Fruit fly (Drosophila melanogaster) whole organism, embryonic: ENCODE results near the gene Pex10.
A peak's percentile ranks its signal among the peaks of the same experiment; 100 is the strongest.

Source experiments
- Atf-2 ChIP-seq: fragments of 200-800 bp; sonication (Bioruptor generic); optimal IDR thresholded peaks from 2 replicates; lab custom pipeline; 2016; ENCODE audit warnings: missing biosample characterization, missing genetic modification characterization
- BEAF-32 ChIP-seq: fragments of 200-800 bp; sonication (Bioruptor generic); optimal IDR thresholded peaks from 3 replicates; lab custom pipeline; 2017; ENCODE audit warnings: missing biosample characterization, missing genetic modification characterization, mild to moderate bottlenecking, moderate library complexity, missing genetic modification reagents
- CG12155 ChIP-seq: fragments of 200-800 bp; sonication (Bioruptor generic); optimal IDR thresholded peaks from 3 replicates; lab custom pipeline; 2016; ENCODE audit warnings: missing biosample characterization, missing genetic modification characterization
- CG13296 ChIP-seq: fragments of 200-800 bp; sonication (Bioruptor generic); optimal IDR thresholded peaks from 3 replicates; lab custom pipeline; 2018; ENCODE audit warnings: missing biosample characterization, mild to moderate bottlenecking, missing genetic modification characterization
- CG14710 ChIP-seq: fragments of 200-800 bp; sonication (Bioruptor generic); optimal IDR thresholded peaks from 3 replicates; lab custom pipeline; 2019; ENCODE audit warnings: missing biosample characterization, mild to moderate bottlenecking, missing genetic modification characterization, moderate library complexity
- CG17361 ChIP-seq: fragments of 200-800 bp; sonication (Bioruptor generic); IDR thresholded peaks from 3 replicates; pipeline ENCODE4 v1.3.6; 2022; ENCODE audit warnings: missing biosample characterization, missing genetic modification characterization
- CG17568 ChIP-seq: fragments of 200-800 bp; sonication (Bioruptor generic); optimal IDR thresholded peaks from 2 replicates; lab custom pipeline; 2018; ENCODE audit warnings: missing biosample characterization, mild to moderate bottlenecking, missing genetic modification characterization, moderate library complexity
- CG18262 ChIP-seq: fragments of 200-800 bp; optimal IDR thresholded peaks from 3 replicates; lab custom pipeline; 2019; ENCODE audit warnings: missing biosample characterization, mild to moderate bottlenecking, missing genetic modification characterization, moderate library complexity
- CG18599 ChIP-seq: fragments of 200-800 bp; sonication (Bioruptor generic); optimal IDR thresholded peaks from 3 replicates; lab custom pipeline; 2017; ENCODE audit warnings: missing biosample characterization, missing genetic modification characterization, mild to moderate bottlenecking, moderate library complexity, missing genetic modification reagents
- CG33557 ChIP-seq: fragments of 200-800 bp; sonication (Bioruptor generic); optimal IDR thresholded peaks from 2 replicates; lab custom pipeline; 2019; ENCODE audit warnings: missing biosample characterization, mild to moderate bottlenecking, missing genetic modification characterization, moderate library complexity
- CG34376 ChIP-seq: fragments of 200-800 bp; sonication (Bioruptor generic); optimal IDR thresholded peaks from 2 replicates; lab custom pipeline; 2018; ENCODE audit warnings: missing biosample characterization, mild to moderate bottlenecking, missing genetic modification characterization
- CG6683 ChIP-seq: fragments of 200-800 bp; sonication (Bioruptor generic); optimal IDR thresholded peaks from 2 replicates; lab custom pipeline; 2017; ENCODE audit warnings: missing biosample characterization, mild to moderate bottlenecking, missing genetic modification characterization, missing genetic modification reagents
- CG8290 ChIP-seq, 3 experiments: fragments of 200-800 bp; sonication (Bioruptor generic); optimal IDR thresholded peaks; 2 replicates each; lab custom pipeline; 2016 to 2019; ENCODE audit warnings: missing biosample characterization in 3 of 3, missing genetic modification characterization in 3 of 3, mild to moderate bottlenecking in 2 of 3, moderate library complexity in 1 of 3
- CG9437 ChIP-seq: fragments of 200-800 bp; sonication (Bioruptor generic); optimal IDR thresholded peaks from 2 replicates; lab custom pipeline; 2018; ENCODE audit warnings: missing biosample characterization, mild to moderate bottlenecking, missing genetic modification characterization
- Chrac-16 ChIP-seq: fragments of 200-800 bp; sonication (Bioruptor generic); optimal IDR thresholded peaks from 3 replicates; lab custom pipeline; 2016; ENCODE audit warnings: missing biosample characterization, missing genetic modification characterization
- Dp ChIP-seq: fragments of 200-800 bp; sonication (Bioruptor generic); optimal IDR thresholded peaks from 2 replicates; lab custom pipeline; 2018; ENCODE audit warnings: missing biosample characterization, mild to moderate bottlenecking, missing genetic modification characterization, moderate library complexity
- Dref ChIP-seq: fragments of 200-800 bp; sonication (Bioruptor generic); IDR thresholded peaks from 2 replicates; pipeline ENCODE4 v1.3.6; 2022; ENCODE audit warnings: missing biosample characterization, missing genetic modification characterization
- Fer1 ChIP-seq: fragments of 200-800 bp; sonication (Bioruptor generic); optimal IDR thresholded peaks from 2 replicates; lab custom pipeline; 2017; ENCODE audit warnings: missing biosample characterization, mild to moderate bottlenecking, missing genetic modification characterization
- Lim3 ChIP-seq: fragments of 200-800 bp; sonication (Bioruptor generic); IDR thresholded peaks from 2 replicates; pipeline ENCODE4 v1.3.6; 2022; ENCODE audit warnings: missing biosample characterization, missing genetic modification characterization
- MTF-1 ChIP-seq: fragments of 200-800 bp; sonication (Bioruptor generic); optimal IDR thresholded peaks from 2 replicates; lab custom pipeline; 2018; ENCODE audit warnings: missing biosample characterization, mild to moderate bottlenecking, missing genetic modification characterization, borderline replicate concordance
- NC2β ChIP-seq: fragments of 200-800 bp; sonication (Bioruptor generic); optimal IDR thresholded peaks from 2 replicates; lab custom pipeline; 2016; ENCODE audit warnings: missing biosample characterization, missing genetic modification characterization
- Neu2 ChIP-seq: fragments of 200-800 bp; sonication (Bioruptor generic); optimal IDR thresholded peaks from 3 replicates; lab custom pipeline; 2016; ENCODE audit warnings: missing biosample characterization, missing genetic modification characterization, borderline replicate concordance
- Nf-YC ChIP-seq: fragments of 200-800 bp; optimal IDR thresholded peaks from 3 replicates; lab custom pipeline; 2019; ENCODE audit warnings: missing biosample characterization, mild to moderate bottlenecking, missing genetic modification characterization, moderate library complexity
- Optix ChIP-seq: fragments of 200-800 bp; sonication (Bioruptor generic); IDR thresholded peaks from 3 replicates; pipeline ENCODE4 v1.3.6; 2022; ENCODE audit warnings: missing biosample characterization, missing genetic modification characterization
- Side ChIP-seq: fragments of 200-800 bp; sonication (Bioruptor generic); optimal IDR thresholded peaks from 2 replicates; lab custom pipeline; 2016; ENCODE audit warnings: missing biosample characterization, missing genetic modification characterization
- Sry-β ChIP-seq: fragments of 200-800 bp; sonication (Bioruptor generic); optimal IDR thresholded peaks from 2 replicates; lab custom pipeline; 2018; ENCODE audit warnings: missing biosample characterization, mild to moderate bottlenecking, missing genetic modification characterization, moderate library complexity
- Taf1 ChIP-seq: fragments of 200-800 bp; sonication (Bioruptor generic); IDR thresholded peaks from 2 replicates; pipeline ENCODE4 v1.3.6; 2022; ENCODE audit warnings: missing biosample characterization, missing genetic modification characterization
- ap ChIP-seq: fragments of 200-800 bp; sonication (Bioruptor generic); IDR thresholded peaks from 2 replicates; pipeline ENCODE4 v1.3.6; 2022; ENCODE audit warnings: missing biosample characterization, missing genetic modification characterization
- ara ChIP-seq: fragments of 200-800 bp; sonication (Bioruptor generic); IDR thresholded peaks from 2 replicates; pipeline ENCODE4 v1.3.6; 2022; ENCODE audit warnings: missing biosample characterization, missing genetic modification characterization
- ato ChIP-seq: fragments of 200-800 bp; sonication (Bioruptor generic); IDR thresholded peaks from 2 replicates; pipeline ENCODE4 v1.3.6; 2022; ENCODE audit warnings: missing biosample characterization, missing genetic modification characterization; ENCODE audit not compliant: partially characterized antibody
- caup ChIP-seq: fragments of 200-800 bp; sonication (Bioruptor generic); optimal IDR thresholded peaks from 3 replicates; lab custom pipeline; 2017; ENCODE audit warnings: missing biosample characterization, mild to moderate bottlenecking, missing genetic modification characterization, moderate library complexity; ENCODE audit not compliant: severe bottlenecking
- disco-r ChIP-seq: fragments of 200-800 bp; sonication (Bioruptor generic); optimal IDR thresholded peaks from 2 replicates; lab custom pipeline; 2016; ENCODE audit warnings: missing biosample characterization, missing genetic modification characterization
- fd64A ChIP-seq: fragments of 200-800 bp; sonication (Bioruptor generic); optimal IDR thresholded peaks from 3 replicates; lab custom pipeline; 2018; ENCODE audit warnings: missing biosample characterization, mild to moderate bottlenecking, missing genetic modification characterization
- fru ChIP-seq: fragments of >200 bp; optimal IDR thresholded peaks from 2 replicates; lab custom pipeline; 2017
- ftz-f1 ChIP-seq: fragments of 200-800 bp; sonication (Bioruptor generic); optimal IDR thresholded peaks from 2 replicates; lab custom pipeline; 2016; ENCODE audit warnings: missing biosample characterization, missing genetic modification characterization
- gsb-n ChIP-seq: fragments of 200-800 bp; sonication (Bioruptor generic); optimal IDR thresholded peaks from 3 replicates; lab custom pipeline; 2018; ENCODE audit warnings: missing biosample characterization, mild to moderate bottlenecking, missing genetic modification characterization
- ind ChIP-seq: fragments of 200-800 bp; sonication (Bioruptor generic); optimal IDR thresholded peaks from 3 replicates; lab custom pipeline; 2016; ENCODE audit warnings: missing biosample characterization, missing genetic modification characterization
- ken ChIP-seq: fragments of 200-800 bp; sonication (Bioruptor generic); IDR thresholded peaks from 3 replicates; pipeline ENCODE4 v1.3.6; 2022; ENCODE audit warnings: missing biosample characterization, missing genetic modification characterization
- lbe ChIP-seq: fragments of 200-800 bp; sonication (Bioruptor generic); optimal IDR thresholded peaks from 2 replicates; lab custom pipeline; 2016; ENCODE audit warnings: missing biosample characterization, mild to moderate bottlenecking, missing genetic modification characterization
- nau ChIP-seq: fragments of 200-800 bp; sonication (Bioruptor generic); optimal IDR thresholded peaks from 3 replicates; lab custom pipeline; 2017; ENCODE audit warnings: missing biosample characterization, mild to moderate bottlenecking, missing genetic modification characterization, missing genetic modification reagents
- nom ChIP-seq: fragments of 200-800 bp; sonication (Bioruptor generic); optimal IDR thresholded peaks from 2 replicates; lab custom pipeline; 2017; ENCODE audit warnings: missing biosample characterization, missing genetic modification characterization, mild to moderate bottlenecking, moderate library complexity, missing genetic modification reagents
- pb ChIP-seq: fragments of 200-800 bp; sonication (Bioruptor generic); optimal IDR thresholded peaks from 3 replicates; lab custom pipeline; 2016; ENCODE audit warnings: missing biosample characterization, missing genetic modification characterization
- repo ChIP-seq: fragments of 200-800 bp; sonication (Bioruptor generic); optimal IDR thresholded peaks from 2 replicates; lab custom pipeline; 2016; ENCODE audit warnings: missing biosample characterization, missing genetic modification characterization
- sisA ChIP-seq: fragments of 200-800 bp; sonication (Bioruptor generic); IDR thresholded peaks from 2 replicates; pipeline ENCODE4 v1.3.6; 2022; ENCODE audit warnings: missing biosample characterization, missing genetic modification characterization
- sna ChIP-seq: fragments of 200-800 bp; sonication (Bioruptor generic); IDR thresholded peaks from 2 replicates; pipeline ENCODE4 v1.3.6; 2022; ENCODE audit warnings: missing biosample characterization, missing genetic modification characterization; ENCODE audit not compliant: partially characterized antibody
- ssp ChIP-seq: fragments of 200-800 bp; sonication (Bioruptor generic); IDR thresholded peaks from 2 replicates; pipeline ENCODE4 v1.3.6; 2022; ENCODE audit warnings: missing biosample characterization, missing genetic modification characterization
- tgo ChIP-seq: fragments of 200-800 bp; sonication (Bioruptor generic); IDR thresholded peaks from 3 replicates; pipeline ENCODE4 v1.3.6; 2022; ENCODE audit warnings: missing biosample characterization, missing genetic modification characterization
- vnd ChIP-seq: fragments of 200-800 bp; sonication (Bioruptor generic); IDR thresholded peaks from 3 replicates; pipeline ENCODE4 v1.3.6; 2022; ENCODE audit warnings: missing biosample characterization, missing genetic modification characterization; ENCODE audit not compliant: partially characterized antibody
- zen2 ChIP-seq: fragments of 200-800 bp; sonication (Bioruptor generic); IDR thresholded peaks from 3 replicates; pipeline ENCODE4 v1.3.6; 2022; ENCODE audit warnings: missing biosample characterization, missing genetic modification characterization; ENCODE audit not compliant: partially characterized antibody

Gene Pex10

DNA sequence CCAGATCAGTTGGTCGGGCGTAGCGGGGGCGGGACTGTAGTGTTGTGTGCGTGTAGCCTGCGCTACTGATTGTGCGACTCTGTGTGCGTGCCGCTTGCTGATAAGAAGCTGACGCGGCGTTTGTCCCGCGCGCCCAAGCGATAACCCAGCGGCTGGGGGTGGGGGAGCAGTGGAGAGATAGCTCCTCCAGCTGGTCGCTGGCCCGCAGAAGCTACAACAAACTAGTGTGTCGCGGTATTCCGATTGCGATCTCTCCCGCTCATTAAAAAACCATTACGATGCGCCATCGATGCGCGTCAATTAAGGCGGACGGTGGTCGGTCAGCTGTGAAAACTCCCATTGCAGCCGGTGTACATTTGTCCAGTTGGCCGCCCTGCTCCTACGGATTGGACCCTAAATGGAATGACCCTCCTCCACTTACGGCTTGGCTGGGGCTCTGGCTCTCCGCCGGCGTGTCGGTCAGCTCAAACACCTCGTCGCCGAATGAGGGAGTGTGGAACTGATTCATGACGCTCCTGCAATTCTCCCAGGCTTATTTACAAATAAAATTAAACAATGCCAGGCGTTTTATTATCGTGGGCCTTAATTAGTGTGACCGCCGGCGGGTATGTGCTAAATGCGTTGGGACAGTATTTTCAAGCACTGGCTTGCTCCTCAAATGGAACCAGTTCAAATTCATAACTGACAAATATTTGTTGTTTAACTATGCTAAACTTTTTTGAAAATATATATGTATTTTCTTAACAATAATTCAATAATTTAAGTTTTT, 44.2 kb downstream of the Pex10 start, which contains the start of gene CG12104 (continued):
- no peak for TF ChIP-seq Chrac-16 (GFP tag; lab: Kevin White, UChicago)
- TF ChIP-seq gsb-n (tag; lab: Kevin White, UChicago) = peak; percentile 44
- TF ChIP-seq CG33557 (GFP tag; lab: Kevin White, UChicago) = peak; percentile 64
- TF ChIP-seq Lim3 (GFP tag; lab: Robert Waterston, UW) = no peak
- no peak for TF ChIP-seq ftz-f1 (GFP tag; lab: Kevin White, UChicago)
- no peak for TF ChIP-seq ap
- TF ChIP-seq repo = no peak
- TF ChIP-seq Taf1 (GFP tag; lab: Robert Waterston, UW) = no peak
- no peak for TF ChIP-seq fru (lab: Kevin White, UChicago)
- TF ChIP-seq fd64A (GFP tag; lab: Kevin White, UChicago) = no peak
- no peak for TF ChIP-seq tgo (GFP tag; lab: Robert Waterston, UW)
- no peak for TF ChIP-seq MTF-1 (GFP tag; lab: Kevin White, UChicago)
- TF ChIP-seq CG18262 (tag; lab: Kevin White, UChicago) = peak; percentile 16
- no peak for TF ChIP-seq Side (GFP tag; lab: Kevin White, UChicago)
- TF ChIP-seq lbe (GFP tag; lab: Kevin White, UChicago) = no peak
- no peak for TF ChIP-seq ato (GFP tag; lab: Robert Waterston, UW)
- TF ChIP-seq Fer1 (GFP tag; lab: Kevin White, UChicago) = peak; percentile 15
- TF ChIP-seq CG8290 (GFP tag; optimal IDR thresholded peaks at IDR 0.05; lab: Kevin White, UChicago) = no peak
- TF ChIP-seq CG8290 (tag; optimal IDR thresholded peaks at IDR 0.05; lab: Kevin White, UChicago) = peak in 1 of 2 experiments; percentile 13
- TF ChIP-seq CG17568 (GFP tag; lab: Kevin White, UChicago) = no peak
- no peak for TF ChIP-seq ssp (GFP tag; lab: Robert Waterston, UW)
- TF ChIP-seq Neu2 = no peak
- peak; percentile 12 for TF ChIP-seq BEAF-32 (GFP tag; lab: Kevin White, UChicago)
- peak; percentile 35; the same call in 1 of the 2 replicates for TF ChIP-seq sna
- no peak for TF ChIP-seq vnd (GFP tag; lab: Robert Waterston, UW)
- TF ChIP-seq CG34376 = peak; percentile 55
- TF ChIP-seq zen2 (GFP tag; lab: Robert Waterston, UW) = no peak
- no peak for TF ChIP-seq Optix
- no peak for TF ChIP-seq ind
- TF ChIP-seq CG17361 = no peak; the same call in 2 of the 3 replicates
- TF ChIP-seq disco-r (GFP tag; lab: Kevin White, UChicago) = no peak
- TF ChIP-seq caup (GFP tag; lab: Kevin White, UChicago) = no peak
- TF ChIP-seq nau (GFP tag; lab: Kevin White, UChicago) = no peak
- no peak for TF ChIP-seq pb (GFP tag; lab: Kevin White, UChicago)
- no peak for TF ChIP-seq NC2β (GFP tag; lab: Kevin White, UChicago)
- TF ChIP-seq CG14710 (tag; lab: Kevin White, UChicago) = peak; percentile 57
- TF ChIP-seq Dp (GFP tag; lab: Kevin White, UChicago) = peak; percentile 20
- no peak for TF ChIP-seq ken
- no peak for TF ChIP-seq CG9437
- no peak for TF ChIP-seq ara (GFP tag; lab: Robert Waterston, UW)
- no peak for TF ChIP-seq CG18599 (GFP tag; lab: Kevin White, UChicago)
- TF ChIP-seq Nf-YC = no peak
- TF ChIP-seq Atf-2 (GFP tag; lab: Kevin White, UChicago) = no peak
- TF ChIP-seq CG13296 (GFP tag; lab: Kevin White, UChicago) = peak; percentile 9
- TF ChIP-seq CG6683 (GFP tag; lab: Kevin White, UChicago) = no peak
- no peak for TF ChIP-seq nom
- no peak for TF ChIP-seq Dref (GFP tag; lab: Robert Waterston, UW)
- TF ChIP-seq Sry-β = peak; percentile 30
- TF ChIP-seq sisA = no peak
- no peak for TF ChIP-seq CG12155
